Worm (Caenorhabditis elegans) whole organism, L2 larva: ENCODE results near the gene hpr-17.

Experiments used
- C34F6.9 ChIP-seq: fragments of 150-350 bp; optimal IDR thresholded peaks from 2 replicates; lab custom pipeline; 2014; ENCODE audit warnings: missing biosample characterization, missing genetic modification characterization
- F13H6.1 ChIP-seq: sonication (generic microtip); optimal IDR thresholded peaks from 2 replicates; lab custom pipeline; 2016; ENCODE audit warnings: missing genetic modification characterization, missing compliant biosample characterization
- R02D3.7 ChIP-seq: fragments of 150-350 bp; optimal IDR thresholded peaks from 2 replicates; lab custom pipeline; 2014; ENCODE audit warnings: missing biosample characterization, missing genetic modification characterization
- Y55F3AM.14 ChIP-seq: fragments of 200-800 bp; sonication (Bioruptor generic); optimal IDR thresholded peaks from 2 replicates; lab custom pipeline; 2018; ENCODE audit warnings: mild to moderate bottlenecking, missing genetic modification characterization, missing compliant biosample characterization
- ZK546.5 ChIP-seq: sonication (generic microtip); optimal IDR thresholded peaks from 2 replicates; lab custom pipeline; 2017; ENCODE audit warnings: missing biosample characterization, missing genetic modification characterization
- alr-1 ChIP-seq: fragments of 150-350 bp; optimal IDR thresholded peaks from 2 replicates; lab custom pipeline; 2014; ENCODE audit warnings: missing biosample characterization, missing genetic modification characterization
- aly-2 ChIP-seq: fragments of 150-350 bp; optimal IDR thresholded peaks from 2 replicates; lab custom pipeline; 2014; ENCODE audit warnings: missing biosample characterization, missing genetic modification characterization
- blmp-1 ChIP-seq: sonication (generic microtip); optimal IDR thresholded peaks from 2 replicates; lab custom pipeline; 2017; ENCODE audit warnings: missing genetic modification characterization, mild to moderate bottlenecking, missing compliant biosample characterization, antibody characterized with exemption, moderate library complexity; ENCODE audit not compliant: insufficient read depth
- ceh-16 ChIP-seq: fragments of 150-350 bp; optimal IDR thresholded peaks from 2 replicates; lab custom pipeline; 2014; ENCODE audit warnings: missing biosample characterization, missing genetic modification characterization
- dmd-4 ChIP-seq: sonication (generic microtip); optimal IDR thresholded peaks from 2 replicates; lab custom pipeline; 2017; ENCODE audit warnings: missing biosample characterization, missing genetic modification characterization
- egl-27 ChIP-seq: sonication (generic microtip); optimal IDR thresholded peaks from 3 replicates; lab custom pipeline; 2017; ENCODE audit warnings: missing biosample characterization, missing genetic modification reagents, missing genetic modification characterization
- elt-3 ChIP-seq: sonication (generic microtip); optimal IDR thresholded peaks from 2 replicates; lab custom pipeline; 2017; ENCODE audit warnings: missing biosample characterization, missing genetic modification characterization
- fos-1 ChIP-seq: fragments of 150-350 bp; optimal IDR thresholded peaks from 2 replicates; lab custom pipeline; 2014; ENCODE audit warnings: missing biosample characterization, missing genetic modification characterization
- gmeb-1 ChIP-seq: fragments of 150-350 bp; optimal IDR thresholded peaks from 2 replicates; lab custom pipeline; 2014; ENCODE audit warnings: missing biosample characterization, missing genetic modification characterization
- lin-13 ChIP-seq: fragments of 150-350 bp; optimal IDR thresholded peaks from 2 replicates; lab custom pipeline; 2014; ENCODE audit warnings: missing biosample characterization, missing genetic modification reagents, missing genetic modification characterization
- lsy-2 ChIP-seq, 2 experiments: fragments of 150-350 bp in 1 of 2; sonication (generic microtip) in 1 of 2; optimal IDR thresholded peaks; 2 replicates each; lab custom pipeline; 2014 to 2017; ENCODE audit warnings: missing biosample characterization in 2 of 2, missing genetic modification characterization in 2 of 2
- mbf-1 ChIP-seq: sonication (generic microtip); optimal IDR thresholded peaks from 2 replicates; lab custom pipeline; 2017; ENCODE audit warnings: missing biosample characterization, missing genetic modification characterization
- nhr-10 ChIP-seq: sonication (generic microtip); optimal IDR thresholded peaks from 2 replicates; lab custom pipeline; 2017; ENCODE audit warnings: missing biosample characterization, missing genetic modification characterization
- nhr-11 ChIP-seq: fragments of 150-350 bp; optimal IDR thresholded peaks from 2 replicates; lab custom pipeline; 2014; ENCODE audit warnings: missing biosample characterization, missing genetic modification characterization
- nhr-129 ChIP-seq: fragments of 150-350 bp; optimal IDR thresholded peaks from 2 replicates; lab custom pipeline; 2014; ENCODE audit warnings: missing biosample characterization, missing genetic modification characterization
- nhr-21 ChIP-seq: fragments of 150-350 bp; optimal IDR thresholded peaks from 2 replicates; lab custom pipeline; 2014; ENCODE audit warnings: missing biosample characterization, missing genetic modification characterization
- nhr-23 ChIP-seq: fragments of 150-350 bp; optimal IDR thresholded peaks from 2 replicates; lab custom pipeline; 2014; ENCODE audit warnings: missing biosample characterization, missing genetic modification reagents, missing genetic modification characterization
- nhr-25 ChIP-seq: fragments of 150-350 bp; sonication (generic microtip); optimal IDR thresholded peaks from 3 replicates; lab custom pipeline; 2014; ENCODE audit warnings: missing biosample characterization, missing genetic modification characterization
- nhr-6 ChIP-seq: fragments of 150-350 bp; optimal IDR thresholded peaks from 2 replicates; lab custom pipeline; 2014; ENCODE audit warnings: missing biosample characterization, missing genetic modification characterization
- nhr-77 ChIP-seq: fragments of 150-350 bp; optimal IDR thresholded peaks from 2 replicates; lab custom pipeline; 2014; ENCODE audit warnings: missing biosample characterization, missing genetic modification characterization
- peb-1 ChIP-seq: fragments of 150-350 bp; optimal IDR thresholded peaks from 2 replicates; lab custom pipeline; 2014; ENCODE audit warnings: missing biosample characterization, missing genetic modification characterization
- sem-4 ChIP-seq: fragments of 150-350 bp; optimal IDR thresholded peaks from 2 replicates; lab custom pipeline; 2014; ENCODE audit warnings: missing biosample characterization, missing genetic modification reagents, missing genetic modification characterization
- skn-1 ChIP-seq: sonication (generic microtip); optimal IDR thresholded peaks from 2 replicates; lab custom pipeline; 2017; ENCODE audit warnings: missing biosample characterization, missing genetic modification characterization
- sma-3 ChIP-seq: sonication (generic microtip); optimal IDR thresholded peaks from 2 replicates; lab custom pipeline; 2016; ENCODE audit warnings: missing genetic modification reagents, missing genetic modification characterization, missing compliant biosample characterization
- sma-9 ChIP-seq, 2 experiments: fragments of 150-350 bp in 1 of 2; sonication (generic microtip) in 1 of 2; optimal IDR thresholded peaks; 2 replicates each; lab custom pipeline; 2014 to 2016; ENCODE audit warnings: missing genetic modification characterization in 2 of 2, mild to moderate bottlenecking in 1 of 2, missing biosample characterization in 1 of 2, missing compliant biosample characterization in 1 of 2, missing genetic modification reagents in 1 of 2, moderate library complexity in 1 of 2
- unc-39 ChIP-seq: fragments of 150-350 bp; optimal IDR thresholded peaks from 2 replicates; lab custom pipeline; 2014; ENCODE audit warnings: missing biosample characterization, missing genetic modification characterization
- unc-55 ChIP-seq: fragments of 150-350 bp; sonication (generic microtip); optimal IDR thresholded peaks from 3 replicates; lab custom pipeline; 2014; ENCODE audit warnings: missing biosample characterization, missing genetic modification reagents, missing genetic modification characterization
- zag-1 ChIP-seq: fragments of 150-350 bp; optimal IDR thresholded peaks from 2 replicates; lab custom pipeline; 2014; ENCODE audit warnings: missing biosample characterization, missing genetic modification characterization
- ztf-11 ChIP-seq: sonication (generic microtip); optimal IDR thresholded peaks from 2 replicates; lab custom pipeline; 2017; ENCODE audit warnings: missing biosample characterization, missing genetic modification characterization

The hpr-17 gene

ce11 chrII:13170696-13171095 is 13.8 kb upstream of the hpr-17 start:
- TF ChIP-seq nhr-11 (tag; lab: Kevin White, UChicago) (no peak), F13H6.1 (tag; lab: Kevin White, UChicago) (no peak), ZK546.5 (tag; lab: Kevin White, UChicago) (no peak), C34F6.9 (tag; lab: Kevin White, UChicago) (no peak), fos-1 (tag; lab: Kevin White, UChicago) (no peak), aly-2 (no peak), lin-13 (GFP tag; lab: Kevin White, UChicago) (no peak), ceh-16 (no peak), nhr-77 (tag; lab: Kevin White, UChicago) (no peak), gmeb-1 (no peak), R02D3.7 (no peak), peb-1 (tag; lab: Kevin White, UChicago) (no peak), unc-55 (GFP tag; lab: Kevin White, UChicago) (no peak), sma-3 (no peak), sem-4 (tag; lab: Kevin White, UChicago) (no peak)

ce11 chrII:13167493-13167892 is 10.6 kb upstream of the hpr-17 start:
- no peak for TF ChIP-seq sma-3
- peak; percentile 42 for TF ChIP-seq nhr-25 (tag; lab: Kevin White, UChicago)
- TF ChIP-seq blmp-1 (tag; lab: Kevin White, UChicago): peak; percentile 93
- no peak for TF ChIP-seq nhr-10 (tag; lab: Kevin White, UChicago)
- TF ChIP-seq, all 48 proteins: peak for 2

ce11 chrII:13165683-13166259 is 8.9 kb upstream of the hpr-17 start, which contains the start of gene moe-3:
TSS of gene moe-3 (minus strand) at chrII:13165733.
- peak; percentile 34 for TF ChIP-seq nhr-129 (tag; lab: Kevin White, UChicago)
- no peak for TF ChIP-seq mbf-1 (tag; lab: Kevin White, UChicago)
- peak; percentile 10 for TF ChIP-seq skn-1
- TF ChIP-seq fos-1 (tag; lab: Kevin White, UChicago): peak; percentile 48
- TF ChIP-seq sma-9 (GFP tag; optimal IDR thresholded peaks at IDR 0.05; lab: Kevin White, UChicago): peak; percentile 61
- TF ChIP-seq sma-9 (tag; optimal IDR thresholded peaks at IDR 0.05; lab: Kevin White, UChicago): no peak

DNA sequence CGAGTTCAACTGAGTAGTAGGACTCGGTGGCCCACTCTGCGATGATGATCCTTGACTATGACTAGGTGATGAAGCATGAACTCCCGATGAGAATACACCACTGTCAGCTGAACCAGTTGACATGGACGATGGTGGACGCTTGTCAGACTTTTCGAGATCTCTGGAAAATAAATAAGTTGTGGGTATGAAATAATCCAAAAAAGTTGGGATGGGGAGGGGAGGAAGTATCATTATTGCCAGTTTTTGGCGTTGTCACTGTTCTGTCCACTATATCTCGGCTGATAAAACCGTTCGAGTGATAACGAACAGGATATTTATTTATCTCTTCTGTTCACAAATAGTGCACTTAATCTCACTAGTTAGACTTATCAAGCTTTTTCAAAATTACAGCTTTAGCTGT is 7.2 kb upstream of the hpr-17 start:
- TF ChIP-seq skn-1 (no peak), alr-1 (no peak), sma-3 (no peak), unc-39 (tag; lab: Kevin White, UChicago) (no peak), nhr-21 (no peak)

ce11 chrII:13163009-13163408 is 6.2 kb upstream of the hpr-17 start:
- TF ChIP-seq nhr-23 (tag; lab: Kevin White, UChicago) (no peak), nhr-25 (tag; lab: Kevin White, UChicago) (no peak), Y55F3AM.14 (GFP tag; lab: Kevin White, UChicago) (no peak), egl-27 (tag; lab: Kevin White, UChicago) (no peak), zag-1 (tag; lab: Kevin White, UChicago) (no peak), nhr-11 (tag; lab: Kevin White, UChicago) (no peak), nhr-6 (no peak), fos-1 (tag; lab: Kevin White, UChicago) (no peak), lin-13 (GFP tag; lab: Kevin White, UChicago) (no peak), dmd-4 (tag; lab: Kevin White, UChicago) (no peak), aly-2 (no peak), F13H6.1 (tag; lab: Kevin White, UChicago) (no peak), sem-4 (tag; lab: Kevin White, UChicago) (no peak), nhr-129 (tag; lab: Kevin White, UChicago) (no peak), elt-3 (no peak), nhr-10 (tag; lab: Kevin White, UChicago) (no peak), lsy-2 (tag; optimal IDR thresholded peaks at IDR 0.05; lab: Kevin White, UChicago) (no peak), ztf-11 (tag; lab: Kevin White, UChicago) (no peak), blmp-1 (tag; lab: Kevin White, UChicago) (no peak)
